Worm (Caenorhabditis elegans) whole organism, L4 larva: ENCODE data around the gene lgg-3.

ENCODE experiments used
- T26A8.4 ChIP-seq: fragments of 200-800 bp; sonication (Bioruptor generic); IDR thresholded peaks from 2 replicates; pipeline ENCODE4 v1.3.6; 2022; ENCODE audit warnings: missing genetic modification characterization, missing compliant biosample characterization
- snpc-4 ChIP-seq: fragments of 150-350 bp; optimal IDR thresholded peaks from 2 replicates; lab custom pipeline; 2014; ENCODE audit warnings: missing biosample characterization, missing genetic modification characterization

DNA sequence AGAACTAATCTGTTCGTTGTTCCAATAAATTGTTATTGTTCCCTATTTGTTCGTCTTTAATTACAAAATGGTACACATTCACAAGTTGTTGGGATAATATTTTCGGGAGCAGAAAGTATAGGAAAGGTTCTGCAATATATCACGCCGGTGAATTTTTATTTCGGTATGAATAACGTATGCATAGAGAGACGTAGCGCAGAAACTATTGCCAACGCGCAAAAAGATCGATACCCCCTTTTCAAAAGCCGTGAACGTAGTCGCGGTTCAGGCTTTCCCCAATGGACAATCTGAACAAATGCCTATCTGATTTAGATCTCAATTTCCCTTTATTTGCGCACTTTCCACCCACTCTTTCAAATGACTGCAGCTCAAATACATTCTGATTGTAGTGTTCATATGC, 17.7 kb downstream of the lgg-3 start, which contains the start of gene pst-2:
- TF ChIP-seq T26A8.4 (GFP tag; lab: Robert Waterston, UW), result no peak
- no peak for TF ChIP-seq snpc-4
